Fruit fly (Drosophila melanogaster): Measurements from ENCODE around the gene CG9459.

dm6 chr3R:9768884-9769283, 49.3 kb downstream of the CG9459 start, which contains the start of gene MED6:
- no peak for TF ChIP-seq Sox102F (GFP tag; optimal IDR thresholded peaks at IDR 0.05)
- no peak for TF ChIP-seq CG6792 (GFP tag; optimal IDR thresholded peaks at IDR 0.05)
- TF ChIP-seq Eip78C (GFP tag), result no peak
- TF ChIP-seq CG8632 (GFP tag; optimal IDR thresholded peaks at IDR 0.05), result no peak
- TF ChIP-seq CG16779 (tag; optimal IDR thresholded peaks at IDR 0.05), result no peak
- no peak for TF ChIP-seq CG6163 (GFP tag; IDR thresholded peaks at IDR 0.05)
- no peak for TF ChIP-seq Ets96B (tag; optimal IDR thresholded peaks at IDR 0.05)
- TF ChIP-seq Hr4 (GFP tag; optimal IDR thresholded peaks at IDR 0.05), result no peak
